Fruit fly (Drosophila melanogaster) whole organism, embryonic: Measurements from ENCODE around the gene Cpr67Fa1.

ENCODE experiments used
- Blimp-1 ChIP-seq: fragments of 200-800 bp; sonication (Bioruptor generic); optimal IDR thresholded peaks from 3 replicates; lab custom pipeline; 2018; ENCODE audit warnings: missing biosample characterization, missing genetic modification characterization, mild to moderate bottlenecking, moderate library complexity, missing genetic modification reagents
- CG10274 ChIP-seq: fragments of 200-800 bp; sonication (Bioruptor generic); optimal IDR thresholded peaks from 3 replicates; lab custom pipeline; 2017; ENCODE audit warnings: missing biosample characterization, mild to moderate bottlenecking, missing genetic modification characterization
- CG11247 ChIP-seq: fragments of 200-800 bp; sonication (Bioruptor generic); IDR thresholded peaks from 2 replicates; pipeline ENCODE4 v1.3.6; 2022; ENCODE audit warnings: missing biosample characterization, missing genetic modification characterization
- CG11560 ChIP-seq: fragments of 200-800 bp; sonication (Bioruptor generic); IDR thresholded peaks from 3 replicates; pipeline ENCODE4 v1.3.6; 2022; ENCODE audit warnings: missing biosample characterization, missing genetic modification characterization
- CG12299 ChIP-seq: fragments of 200-800 bp; sonication (Bioruptor generic); optimal IDR thresholded peaks from 2 replicates; lab custom pipeline; 2018; ENCODE audit warnings: missing biosample characterization, mild to moderate bottlenecking, missing genetic modification characterization
- CG13624 ChIP-seq: fragments of 200-800 bp; sonication (Bioruptor generic); optimal IDR thresholded peaks from 2 replicates; lab custom pipeline; 2016; ENCODE audit warnings: missing biosample characterization, missing genetic modification characterization
- CG13775 ChIP-seq: fragments of 200-800 bp; sonication (Bioruptor generic); optimal IDR thresholded peaks from 3 replicates; lab custom pipeline; 2017; ENCODE audit warnings: missing biosample characterization, mild to moderate bottlenecking, missing genetic modification characterization
- CG13894 ChIP-seq: fragments of 200-800 bp; sonication (Bioruptor generic); optimal IDR thresholded peaks from 3 replicates; lab custom pipeline; 2018; ENCODE audit warnings: missing biosample characterization, mild to moderate bottlenecking, missing genetic modification characterization, moderate library complexity
- CG14965 ChIP-seq: fragments of 200-800 bp; sonication (Bioruptor generic); optimal IDR thresholded peaks from 2 replicates; lab custom pipeline; 2016; ENCODE audit warnings: missing biosample characterization, missing genetic modification characterization, borderline replicate concordance
- CG16815 ChIP-seq: fragments of 200-800 bp; sonication (Bioruptor generic); optimal IDR thresholded peaks from 3 replicates; lab custom pipeline; 2017; ENCODE audit warnings: missing biosample characterization, mild to moderate bottlenecking, missing genetic modification characterization
- CG16863 ChIP-seq: fragments of 200-800 bp; sonication (Bioruptor generic); optimal IDR thresholded peaks from 3 replicates; lab custom pipeline; 2016; ENCODE audit warnings: missing biosample characterization, missing genetic modification characterization
- CG18262 ChIP-seq: fragments of 200-800 bp; optimal IDR thresholded peaks from 3 replicates; lab custom pipeline; 2019; ENCODE audit warnings: missing biosample characterization, mild to moderate bottlenecking, missing genetic modification characterization, moderate library complexity
- CG2712 ChIP-seq: fragments of 200-800 bp; optimal IDR thresholded peaks from 3 replicates; lab custom pipeline; 2019; ENCODE audit warnings: missing biosample characterization, mild to moderate bottlenecking, missing genetic modification characterization, moderate library complexity
- CG4404 ChIP-seq: fragments of 200-800 bp; sonication (Bioruptor generic); IDR thresholded peaks from 2 replicates; pipeline ENCODE4 v1.3.6; 2022; ENCODE audit warnings: missing biosample characterization, missing genetic modification characterization
- CG4730 ChIP-seq: fragments of 200-800 bp; sonication (Bioruptor generic); IDR thresholded peaks from 2 replicates; pipeline ENCODE4 v1.3.6; 2022; ENCODE audit warnings: missing biosample characterization, missing genetic modification characterization
- CG7556 ChIP-seq: fragments of 200-800 bp; sonication (Bioruptor generic); optimal IDR thresholded peaks from 2 replicates; lab custom pipeline; 2017; ENCODE audit warnings: missing biosample characterization, mild to moderate bottlenecking, missing genetic modification characterization
- CG9727 ChIP-seq: fragments of 200-800 bp; sonication (Bioruptor generic); optimal IDR thresholded peaks from 3 replicates; lab custom pipeline; 2017; ENCODE audit warnings: missing biosample characterization, mild to moderate bottlenecking, missing genetic modification characterization
- CG9797 ChIP-seq: fragments of 200-800 bp; sonication (Bioruptor generic); optimal IDR thresholded peaks from 3 replicates; lab custom pipeline; 2018; ENCODE audit warnings: missing biosample characterization, mild to moderate bottlenecking, missing genetic modification characterization
- Ets97D ChIP-seq: fragments of 200-800 bp; sonication (Bioruptor generic); optimal IDR thresholded peaks from 3 replicates; lab custom pipeline; 2016; ENCODE audit warnings: missing biosample characterization, missing genetic modification characterization
- H2.0 ChIP-seq: fragments of 200-800 bp; sonication (Bioruptor generic); IDR thresholded peaks from 2 replicates; pipeline ENCODE4 v1.3.6; 2022; ENCODE audit warnings: missing biosample characterization, missing genetic modification characterization
- HLH3B ChIP-seq: fragments of 200-800 bp; sonication (Bioruptor generic); IDR thresholded peaks from 2 replicates; pipeline ENCODE4 v1.3.6; 2022; ENCODE audit warnings: missing biosample characterization, missing genetic modification characterization
- Hmr ChIP-seq: fragments of 200-800 bp; sonication (Bioruptor generic); optimal IDR thresholded peaks from 3 replicates; lab custom pipeline; 2017; ENCODE audit warnings: mild to moderate bottlenecking, missing biosample characterization, missing genetic modification reagents, missing genetic modification characterization
- Lhr ChIP-seq: fragments of 200-800 bp; sonication (Bioruptor generic); optimal IDR thresholded peaks from 3 replicates; lab custom pipeline; 2017; ENCODE audit warnings: mild to moderate bottlenecking, missing biosample characterization, missing genetic modification reagents, missing genetic modification characterization
- Lpt ChIP-seq: fragments of >200 bp; optimal IDR thresholded peaks from 2 replicates; lab custom pipeline; 2018; ENCODE audit warnings: missing biosample characterization, missing genetic modification characterization
- Max ChIP-seq: fragments of 200-800 bp; sonication (Bioruptor generic); optimal IDR thresholded peaks from 2 replicates; lab custom pipeline; 2016; ENCODE audit warnings: missing biosample characterization, mild to moderate bottlenecking, missing genetic modification characterization
- NK7.1 ChIP-seq: fragments of 200-800 bp; sonication (Bioruptor generic); optimal IDR thresholded peaks from 3 replicates; lab custom pipeline; 2016; ENCODE audit warnings: missing biosample characterization, missing genetic modification characterization
- Nf-YB ChIP-seq: fragments of 200-800 bp; sonication (Bioruptor generic); optimal IDR thresholded peaks from 3 replicates; lab custom pipeline; 2019; ENCODE audit warnings: missing biosample characterization, mild to moderate bottlenecking, missing genetic modification characterization, moderate library complexity
- Opbp ChIP-seq: fragments of 200-800 bp; sonication (Bioruptor generic); IDR thresholded peaks from 3 replicates; pipeline ENCODE4 v1.3.6; 2022; ENCODE audit warnings: missing biosample characterization, missing genetic modification characterization; ENCODE audit not compliant: partially characterized antibody
- PHDP ChIP-seq: fragments of 200-800 bp; sonication (Bioruptor generic); optimal IDR thresholded peaks from 3 replicates; lab custom pipeline; 2018; ENCODE audit warnings: missing biosample characterization, mild to moderate bottlenecking, missing genetic modification characterization, moderate library complexity
- Scr ChIP-seq: fragments of 200-800 bp; sonication (Bioruptor generic); IDR thresholded peaks from 2 replicates; pipeline ENCODE4 v1.3.6; 2022; ENCODE audit warnings: missing biosample characterization, missing genetic modification characterization; ENCODE audit not compliant: partially characterized antibody
- Xrp1 ChIP-seq: fragments of 200-800 bp; sonication (Bioruptor generic); IDR thresholded peaks from 2 replicates; pipeline ENCODE4 v1.3.6; 2022; ENCODE audit warnings: missing biosample characterization, missing genetic modification characterization
- ato ChIP-seq: fragments of 200-800 bp; sonication (Bioruptor generic); IDR thresholded peaks from 2 replicates; pipeline ENCODE4 v1.3.6; 2022; ENCODE audit warnings: missing biosample characterization, missing genetic modification characterization; ENCODE audit not compliant: partially characterized antibody
- cato ChIP-seq: fragments of 200-800 bp; sonication (Bioruptor generic); optimal IDR thresholded peaks from 2 replicates; lab custom pipeline; 2016; ENCODE audit warnings: missing biosample characterization, missing genetic modification characterization, borderline replicate concordance
- chif ChIP-seq, 2 experiments: fragments of 200-800 bp; sonication (Bioruptor generic); optimal IDR thresholded peaks; 3 replicates each; lab custom pipeline; 2016; ENCODE audit warnings: missing biosample characterization in 2 of 2, missing genetic modification characterization in 2 of 2
- crol ChIP-seq: fragments of 200-800 bp; sonication (Bioruptor generic); IDR thresholded peaks from 2 replicates; pipeline ENCODE4 v1.3.6; 2022; ENCODE audit warnings: missing biosample characterization, missing genetic modification characterization
- da ChIP-seq: fragments of 200-800 bp; sonication (Bioruptor generic); optimal IDR thresholded peaks from 2 replicates; lab custom pipeline; 2016; ENCODE audit warnings: missing biosample characterization, missing genetic modification characterization
- disco-r ChIP-seq: fragments of 200-800 bp; sonication (Bioruptor generic); optimal IDR thresholded peaks from 2 replicates; lab custom pipeline; 2016; ENCODE audit warnings: missing biosample characterization, missing genetic modification characterization
- ems ChIP-seq: fragments of 200-800 bp; sonication (Bioruptor generic); optimal IDR thresholded peaks from 3 replicates; lab custom pipeline; 2016; ENCODE audit warnings: missing biosample characterization, missing genetic modification characterization
- ewg ChIP-seq: fragments of 200-800 bp; sonication (Bioruptor generic); optimal IDR thresholded peaks from 3 replicates; lab custom pipeline; 2017; ENCODE audit warnings: mild to moderate bottlenecking, missing biosample characterization, missing genetic modification reagents, missing genetic modification characterization
- fd64A ChIP-seq: fragments of 200-800 bp; sonication (Bioruptor generic); optimal IDR thresholded peaks from 3 replicates; lab custom pipeline; 2018; ENCODE audit warnings: missing biosample characterization, mild to moderate bottlenecking, missing genetic modification characterization
- fru ChIP-seq: fragments of >200 bp; optimal IDR thresholded peaks from 2 replicates; lab custom pipeline; 2017
- hth ChIP-seq: fragments of >200 bp; optimal IDR thresholded peaks from 2 replicates; lab custom pipeline; 2017; ENCODE audit warnings: inconsistent platforms
- maf-S ChIP-seq: fragments of 200-800 bp; sonication (Bioruptor generic); optimal IDR thresholded peaks from 2 replicates; lab custom pipeline; 2016; ENCODE audit warnings: missing biosample characterization, missing genetic modification characterization
- nerfin-1 ChIP-seq: fragments of 200-800 bp; sonication (Bioruptor generic); optimal IDR thresholded peaks from 3 replicates; lab custom pipeline; 2019; ENCODE audit warnings: missing biosample characterization, mild to moderate bottlenecking, missing genetic modification characterization, moderate library complexity
- odd ChIP-seq: fragments of 200-800 bp; sonication (Bioruptor generic); optimal IDR thresholded peaks from 2 replicates; lab custom pipeline; 2017; ENCODE audit warnings: missing biosample characterization, mild to moderate bottlenecking, missing genetic modification characterization
- onecut ChIP-seq: fragments of 200-800 bp; sonication (Bioruptor generic); IDR thresholded peaks from 2 replicates; pipeline ENCODE4 v1.3.6; 2022; ENCODE audit warnings: missing biosample characterization, missing genetic modification characterization
- pum ChIP-seq: fragments of 200-800 bp; sonication (Bioruptor generic); optimal IDR thresholded peaks from 2 replicates; lab custom pipeline; 2016; ENCODE audit warnings: missing biosample characterization, missing genetic modification characterization
- sqz ChIP-seq: fragments of 200-800 bp; sonication (Bioruptor generic); optimal IDR thresholded peaks from 3 replicates; lab custom pipeline; 2018; ENCODE audit warnings: missing biosample characterization, mild to moderate bottlenecking, missing genetic modification characterization
- stwl ChIP-seq: fragments of 200-800 bp; sonication (Bioruptor generic); optimal IDR thresholded peaks from 3 replicates; lab custom pipeline; 2018; ENCODE audit warnings: missing biosample characterization, mild to moderate bottlenecking, missing genetic modification characterization, moderate library complexity
- tll ChIP-seq, 2 experiments: fragments of 200-800 bp in 1 of 2; fragments of >200 bp in 1 of 2; sonication (Bioruptor generic) in 1 of 2; optimal IDR thresholded peaks; 2 replicates each; lab custom pipeline; 2017 to 2019; ENCODE audit warnings: missing biosample characterization in 2 of 2, missing genetic modification characterization in 2 of 2, mild to moderate bottlenecking in 1 of 2, moderate library complexity in 1 of 2

Gene Cpr67Fa1

DNA sequence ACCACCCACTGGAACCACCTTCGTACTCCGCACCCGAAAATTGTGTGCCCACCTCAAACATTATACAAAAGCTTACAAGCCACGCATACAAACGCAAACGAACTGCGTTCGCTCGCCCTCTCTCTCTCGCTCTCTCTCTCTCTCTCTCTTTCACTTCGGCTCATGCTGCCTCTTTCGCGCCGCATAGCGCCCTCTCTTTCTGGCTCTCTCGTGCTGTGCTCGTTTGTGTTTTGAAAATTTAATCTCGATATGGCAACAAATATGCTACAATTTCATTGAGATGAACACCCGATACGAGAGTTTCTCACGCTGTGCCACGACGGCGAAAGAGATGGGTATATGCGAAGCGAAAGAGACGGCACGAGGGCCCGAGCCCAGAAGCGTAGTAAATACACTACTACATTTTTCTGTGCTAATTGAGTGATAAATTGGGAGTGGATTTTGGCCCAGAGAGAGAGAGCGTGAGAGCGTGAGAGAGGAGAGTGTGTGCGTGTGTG, 33.2 kb upstream of the Cpr67Fa1 start (continued):
- TF ChIP-seq CG16863 (GFP tag; lab: Kevin White, UChicago) = peak; percentile 39
- TF ChIP-seq crol = peak; percentile 91
- TF ChIP-seq Opbp (GFP tag; lab: Robert Waterston, UW) = peak; percentile 51; the same call in 1 of the 3 replicates
- peak; percentile 21 for TF ChIP-seq CG9727 (GFP tag; lab: Kevin White, UChicago)
- no peak for TF ChIP-seq Xrp1 (GFP tag; lab: Robert Waterston, UW)
- no peak for TF ChIP-seq Lhr (GFP tag; lab: Kevin White, UChicago)
- TF ChIP-seq ato (GFP tag; lab: Robert Waterston, UW) = no peak
- no peak for TF ChIP-seq CG14965 (GFP tag; lab: Kevin White, UChicago)
- TF ChIP-seq CG4730 (GFP tag; lab: Robert Waterston, UW) = no peak
- TF ChIP-seq CG13775 (GFP tag; lab: Kevin White, UChicago) = no peak
- TF ChIP-seq Hmr (GFP tag; lab: Kevin White, UChicago) = no peak
- TF ChIP-seq hth (lab: Kevin White, UChicago) = no peak
- TF ChIP-seq PHDP (tag; lab: Kevin White, UChicago) = no peak
- peak; percentile 12 for TF ChIP-seq ewg (GFP tag; lab: Kevin White, UChicago)
- TF ChIP-seq Nf-YB = peak; percentile 64
- no peak for TF ChIP-seq Lpt
- peak; percentile 26 for TF ChIP-seq disco-r (GFP tag; lab: Kevin White, UChicago)
- no peak for TF ChIP-seq chif (GFP tag; optimal IDR thresholded peaks at IDR 0.05; lab: Kevin White, UChicago)
- TF ChIP-seq CG13624 (GFP tag; lab: Kevin White, UChicago) = peak; percentile 66
- no peak for TF ChIP-seq Max (GFP tag; lab: Kevin White, UChicago)
- peak; percentile 20 for TF ChIP-seq maf-S
- peak; percentile 39 for TF ChIP-seq CG2712 (tag; lab: Kevin White, UChicago)
- peak; percentile 36 for TF ChIP-seq odd
- TF ChIP-seq CG12299 (tag; lab: Kevin White, UChicago) = no peak
- TF ChIP-seq onecut = peak; percentile 48
- no peak for TF ChIP-seq CG16815 (GFP tag; lab: Kevin White, UChicago)
- peak; percentile 72 to 87 for TF ChIP-seq tll (GFP tag; optimal IDR thresholded peaks at IDR 0.05; lab: Kevin White, UChicago)
- peak; percentile 2 for TF ChIP-seq Ets97D (GFP tag; lab: Kevin White, UChicago)
- TF ChIP-seq H2.0 (GFP tag; lab: Robert Waterston, UW) = no peak
- no peak for TF ChIP-seq fru (lab: Kevin White, UChicago)
- TF ChIP-seq da = peak; percentile 84
- no peak for TF ChIP-seq cato (GFP tag; lab: Kevin White, UChicago)
- TF ChIP-seq pum = no peak
- TF ChIP-seq CG10274 = no peak
- peak; percentile 80 for TF ChIP-seq nerfin-1 (tag; lab: Kevin White, UChicago)
- peak; percentile 18 for TF ChIP-seq fd64A
- no peak for TF ChIP-seq CG11247 (GFP tag; lab: Robert Waterston, UW)
- TF ChIP-seq CG7556 = no peak
- peak; percentile 18 for TF ChIP-seq Blimp-1 (GFP tag; lab: Kevin White, UChicago)
- peak; percentile 46; the same call in 1 of the 2 replicates for TF ChIP-seq Scr (GFP tag; lab: Robert Waterston, UW)
- TF ChIP-seq CG11560 (tag; lab: Robert Waterston, UW) = no peak
- TF ChIP-seq CG18262 (tag; lab: Kevin White, UChicago) = peak; percentile 3
- TF ChIP-seq CG4404 (GFP tag; lab: Robert Waterston, UW) = no peak
- peak; percentile 64 for TF ChIP-seq sqz (GFP tag; lab: Kevin White, UChicago)
- TF ChIP-seq CG13894 (tag; lab: Kevin White, UChicago) = peak; percentile 87
- no peak for TF ChIP-seq CG9797
- TF ChIP-seq ems (GFP tag; lab: Kevin White, UChicago) = peak; percentile 19
- peak; percentile 39 for TF ChIP-seq stwl (tag; lab: Kevin White, UChicago)
- no peak for TF ChIP-seq NK7.1 (GFP tag; lab: Kevin White, UChicago)
- TF ChIP-seq HLH3B (GFP tag; lab: Robert Waterston, UW) = peak; percentile 23; the same call in 1 of the 2 replicates
